Worm (Caenorhabditis elegans) whole organism, L2 larva: ENCODE results near the gene Y43F4A.4.

Experiments
- C34F6.9 ChIP-seq: fragments of 150-350 bp; optimal IDR thresholded peaks from 2 replicates; lab custom pipeline; 2014; ENCODE audit warnings: missing biosample characterization, missing genetic modification characterization
- F13H6.1 ChIP-seq: sonication (generic microtip); optimal IDR thresholded peaks from 2 replicates; lab custom pipeline; 2016; ENCODE audit warnings: missing genetic modification characterization, missing compliant biosample characterization
- Y55F3AM.14 ChIP-seq: fragments of 200-800 bp; sonication (Bioruptor generic); optimal IDR thresholded peaks from 2 replicates; lab custom pipeline; 2018; ENCODE audit warnings: mild to moderate bottlenecking, missing genetic modification characterization, missing compliant biosample characterization
- ZK546.5 ChIP-seq: sonication (generic microtip); optimal IDR thresholded peaks from 2 replicates; lab custom pipeline; 2017; ENCODE audit warnings: missing biosample characterization, missing genetic modification characterization
- aly-2 ChIP-seq: fragments of 150-350 bp; optimal IDR thresholded peaks from 2 replicates; lab custom pipeline; 2014; ENCODE audit warnings: missing biosample characterization, missing genetic modification characterization
- blmp-1 ChIP-seq: sonication (generic microtip); optimal IDR thresholded peaks from 2 replicates; lab custom pipeline; 2017; ENCODE audit warnings: missing genetic modification characterization, mild to moderate bottlenecking, missing compliant biosample characterization, antibody characterized with exemption, moderate library complexity; ENCODE audit not compliant: insufficient read depth
- ceh-16 ChIP-seq: fragments of 150-350 bp; optimal IDR thresholded peaks from 2 replicates; lab custom pipeline; 2014; ENCODE audit warnings: missing biosample characterization, missing genetic modification characterization
- ceh-82 ChIP-seq: fragments of 150-350 bp; optimal IDR thresholded peaks from 2 replicates; lab custom pipeline; 2014; ENCODE audit warnings: missing biosample characterization, missing genetic modification characterization
- dmd-4 ChIP-seq: sonication (generic microtip); optimal IDR thresholded peaks from 2 replicates; lab custom pipeline; 2017; ENCODE audit warnings: missing biosample characterization, missing genetic modification characterization
- egl-27 ChIP-seq: sonication (generic microtip); optimal IDR thresholded peaks from 3 replicates; lab custom pipeline; 2017; ENCODE audit warnings: missing biosample characterization, missing genetic modification reagents, missing genetic modification characterization
- elt-1 ChIP-seq: fragments of 150-350 bp; optimal IDR thresholded peaks from 2 replicates; lab custom pipeline; 2014; ENCODE audit warnings: missing biosample characterization, missing genetic modification characterization
- fos-1 ChIP-seq: fragments of 150-350 bp; optimal IDR thresholded peaks from 2 replicates; lab custom pipeline; 2014; ENCODE audit warnings: missing biosample characterization, missing genetic modification characterization
- gmeb-1 ChIP-seq: fragments of 150-350 bp; optimal IDR thresholded peaks from 2 replicates; lab custom pipeline; 2014; ENCODE audit warnings: missing biosample characterization, missing genetic modification characterization
- lin-11 ChIP-seq: fragments of 150-350 bp; sonication (generic microtip); optimal IDR thresholded peaks from 2 replicates; lab custom pipeline; 2014; ENCODE audit warnings: missing biosample characterization, missing genetic modification characterization, inconsistent platforms, mixed read lengths
- lin-39 ChIP-seq: fragments of 150-350 bp; optimal IDR thresholded peaks from 2 replicates; lab custom pipeline; 2014; ENCODE audit warnings: missing biosample characterization, missing genetic modification reagents, missing genetic modification characterization
- mab-5 ChIP-seq: fragments of 150-350 bp; optimal IDR thresholded peaks from 2 replicates; lab custom pipeline; 2014; ENCODE audit warnings: missing biosample characterization, missing genetic modification characterization
- mdl-1 ChIP-seq, 2 experiments: fragments of 150-350 bp in 1 of 2; sonication (generic microtip) in 1 of 2; optimal IDR thresholded peaks; 2 replicates each; lab custom pipeline; 2017; ENCODE audit warnings: missing biosample characterization in 2 of 2, missing genetic modification characterization in 2 of 2
- nhr-10 ChIP-seq: sonication (generic microtip); optimal IDR thresholded peaks from 2 replicates; lab custom pipeline; 2017; ENCODE audit warnings: missing biosample characterization, missing genetic modification characterization
- nhr-11 ChIP-seq: fragments of 150-350 bp; optimal IDR thresholded peaks from 2 replicates; lab custom pipeline; 2014; ENCODE audit warnings: missing biosample characterization, missing genetic modification characterization
- nhr-12 ChIP-seq: fragments of 150-350 bp; optimal IDR thresholded peaks from 2 replicates; lab custom pipeline; 2014; ENCODE audit warnings: missing biosample characterization, missing genetic modification characterization
- nhr-129 ChIP-seq: fragments of 150-350 bp; optimal IDR thresholded peaks from 2 replicates; lab custom pipeline; 2014; ENCODE audit warnings: missing biosample characterization, missing genetic modification characterization
- nhr-23 ChIP-seq: fragments of 150-350 bp; optimal IDR thresholded peaks from 2 replicates; lab custom pipeline; 2014; ENCODE audit warnings: missing biosample characterization, missing genetic modification reagents, missing genetic modification characterization
- nhr-237 ChIP-seq: fragments of 150-350 bp; optimal IDR thresholded peaks from 2 replicates; lab custom pipeline; 2014; ENCODE audit warnings: missing biosample characterization, missing genetic modification characterization
- nhr-25 ChIP-seq: fragments of 150-350 bp; sonication (generic microtip); optimal IDR thresholded peaks from 3 replicates; lab custom pipeline; 2014; ENCODE audit warnings: missing biosample characterization, missing genetic modification characterization
- sem-4 ChIP-seq: fragments of 150-350 bp; optimal IDR thresholded peaks from 2 replicates; lab custom pipeline; 2014; ENCODE audit warnings: missing biosample characterization, missing genetic modification reagents, missing genetic modification characterization
- unc-39 ChIP-seq: fragments of 150-350 bp; optimal IDR thresholded peaks from 2 replicates; lab custom pipeline; 2014; ENCODE audit warnings: missing biosample characterization, missing genetic modification characterization
- unc-55 ChIP-seq: fragments of 150-350 bp; sonication (generic microtip); optimal IDR thresholded peaks from 3 replicates; lab custom pipeline; 2014; ENCODE audit warnings: missing biosample characterization, missing genetic modification reagents, missing genetic modification characterization
- unc-62 ChIP-seq: fragments of 150-350 bp; optimal IDR thresholded peaks from 2 replicates; lab custom pipeline; 2014; ENCODE audit warnings: missing biosample characterization, missing genetic modification reagents, missing genetic modification characterization
- zag-1 ChIP-seq: fragments of 150-350 bp; optimal IDR thresholded peaks from 2 replicates; lab custom pipeline; 2014; ENCODE audit warnings: missing biosample characterization, missing genetic modification characterization
- ztf-1 ChIP-seq: fragments of 200-800 bp; sonication (Bioruptor generic); conservative IDR thresholded peaks from 2 replicates; pipeline ENCODE4 v1.3.6; 2022; ENCODE audit warnings: missing genetic modification characterization, missing compliant biosample characterization
- ztf-11 ChIP-seq: sonication (generic microtip); optimal IDR thresholded peaks from 2 replicates; lab custom pipeline; 2017; ENCODE audit warnings: missing biosample characterization, missing genetic modification characterization
- ztf-4 ChIP-seq: fragments of 150-350 bp; optimal IDR thresholded peaks from 2 replicates; lab custom pipeline; 2014; ENCODE audit warnings: missing biosample characterization, missing genetic modification characterization

The Y43F4A.4 gene

DNA sequence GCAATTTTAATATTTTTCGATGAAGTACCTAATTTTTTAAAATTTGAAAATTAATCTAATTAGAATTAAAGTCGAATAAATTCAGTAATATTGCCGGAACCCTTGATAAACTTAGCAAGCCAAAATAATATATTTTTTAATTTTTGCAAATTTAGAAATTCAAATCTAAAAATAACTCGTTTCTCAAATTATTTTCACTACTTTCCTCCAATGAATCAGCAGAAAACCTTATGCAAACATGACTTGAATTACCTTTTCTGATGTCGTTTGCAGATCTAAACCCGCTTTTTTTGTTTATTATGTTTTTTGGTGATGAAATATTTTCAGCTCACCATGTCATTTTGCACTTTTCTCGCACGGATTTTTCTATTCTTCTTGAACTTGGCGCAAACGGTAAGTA, 33.0 kb upstream of the Y43F4A.4 start, which contains the start of gene tsp-3:
TSS of gene tsp-3 (plus strand) at position 301 of the 400 bp plus-strand sequence.
- TF ChIP-seq aly-2 (tag; lab: Kevin White, UChicago) = no peak
- TF ChIP-seq ceh-82 (tag; lab: Kevin White, UChicago) = no peak
- TF ChIP-seq C34F6.9 = no peak
- TF ChIP-seq nhr-11 = no peak
- no peak for TF ChIP-seq nhr-10 (tag; lab: Kevin White, UChicago)
- no peak for TF ChIP-seq nhr-237 (tag; lab: Kevin White, UChicago)
- no peak for TF ChIP-seq lin-11
- TF ChIP-seq ceh-16 (tag; lab: Kevin White, UChicago) = no peak
- no peak for TF ChIP-seq nhr-23 (tag; lab: Kevin White, UChicago)
- TF ChIP-seq ZK546.5 = no peak
- TF ChIP-seq lin-39 (tag; lab: Kevin White, UChicago) = no peak
- TF ChIP-seq egl-27 (tag; lab: Kevin White, UChicago) = no peak
- TF ChIP-seq fos-1 (tag; lab: Kevin White, UChicago) = no peak
- no peak for TF ChIP-seq nhr-129
- TF ChIP-seq ztf-1 (GFP tag; lab: Robert Waterston, UW) = no peak
- no peak for TF ChIP-seq mdl-1 (tag; optimal IDR thresholded peaks at IDR 0.05; lab: Kevin White, UChicago)
- TF ChIP-seq unc-39 = no peak

DNA sequence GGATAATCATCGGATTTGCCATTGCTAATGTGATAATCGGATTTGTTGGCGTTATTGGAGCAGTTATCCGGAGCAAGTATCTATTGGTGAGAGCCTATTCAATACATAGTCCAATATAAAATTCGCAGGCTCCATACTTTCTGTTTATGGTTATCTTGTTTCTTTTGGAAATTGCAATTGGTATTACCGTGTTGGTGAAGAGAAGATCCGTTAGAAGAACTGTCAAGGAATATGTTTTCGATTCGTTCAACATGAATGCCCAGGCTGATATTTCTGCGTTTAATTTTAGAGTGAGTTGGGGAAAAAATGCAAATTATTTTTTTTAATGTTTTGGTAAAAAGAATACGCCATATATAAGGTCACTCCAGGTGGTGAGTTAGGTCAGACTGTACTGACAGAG, 32.3 kb upstream of the Y43F4A.4 start:
- TF ChIP-seq egl-27 (tag; lab: Kevin White, UChicago) (no peak), unc-62 (GFP tag; lab: Kevin White, UChicago) (no peak), sem-4 (no peak), fos-1 (tag; lab: Kevin White, UChicago) (no peak), F13H6.1 (tag; lab: Kevin White, UChicago) (no peak), lin-11 (no peak), nhr-12 (tag; lab: Kevin White, UChicago) (no peak), Y55F3AM.14 (GFP tag; lab: Kevin White, UChicago) (no peak), nhr-129 (no peak)

DNA sequence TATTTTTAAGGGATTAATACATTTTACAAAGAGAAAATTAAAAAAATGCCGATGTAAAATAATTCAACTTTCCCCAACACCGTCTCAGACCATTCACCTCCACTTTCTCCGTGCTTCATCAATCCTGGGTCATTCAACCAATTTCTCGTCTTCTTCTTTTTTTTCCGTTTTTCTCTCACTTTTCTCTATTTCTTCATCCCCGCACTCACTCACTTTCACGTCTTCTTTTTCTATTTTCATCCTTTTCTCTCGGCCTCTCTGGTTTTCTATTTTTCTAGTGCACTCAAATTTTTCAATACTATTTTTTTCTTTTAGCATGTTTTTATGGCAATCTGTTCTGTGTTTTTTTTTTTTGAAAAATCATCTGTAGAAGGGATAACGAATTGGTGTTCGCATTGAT, 29.7 kb upstream of the Y43F4A.4 start:
- TF ChIP-seq ceh-16 (tag; lab: Kevin White, UChicago) (no peak), blmp-1 (tag; lab: Kevin White, UChicago) (peak; percentile 58), gmeb-1 (no peak), ZK546.5 (no peak), unc-55 (GFP tag; lab: Kevin White, UChicago) (peak; percentile 66), C34F6.9 (peak; percentile 41), fos-1 (tag; lab: Kevin White, UChicago) (no peak), sem-4 (peak; percentile 29), nhr-237 (tag; lab: Kevin White, UChicago) (no peak)

DNA sequence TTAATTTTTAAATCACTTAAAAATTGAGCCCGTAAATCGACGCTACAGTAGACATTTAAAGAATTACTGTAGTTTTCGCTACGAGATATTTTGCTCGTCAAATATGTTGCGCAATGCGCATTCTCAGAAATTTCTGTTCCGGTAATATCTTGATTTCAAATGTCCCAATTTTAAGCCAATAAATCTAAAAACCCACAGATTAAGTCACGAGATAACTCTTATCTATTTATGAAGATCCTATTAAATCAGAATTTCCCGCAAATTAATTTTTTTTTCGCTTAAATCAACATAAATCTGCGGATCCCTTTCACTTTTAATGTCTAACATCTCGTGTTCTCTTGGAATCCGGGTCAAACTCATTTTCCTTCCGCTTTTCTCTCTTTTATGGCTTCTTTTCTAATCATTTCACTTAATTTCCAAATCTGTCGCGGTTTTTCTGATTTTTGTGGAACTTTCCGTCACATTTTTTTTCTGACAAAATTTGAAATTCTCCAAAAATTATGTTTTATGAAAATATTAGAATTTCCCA, 28.8 kb upstream of the Y43F4A.4 start:
- TF ChIP-seq nhr-11 (no peak), nhr-12 (tag; lab: Kevin White, UChicago) (no peak), ztf-4 (tag; lab: Kevin White, UChicago) (no peak), nhr-129 (no peak), unc-62 (GFP tag; lab: Kevin White, UChicago) (no peak), egl-27 (tag; lab: Kevin White, UChicago) (no peak), blmp-1 (tag; lab: Kevin White, UChicago) (peak; percentile 3), zag-1 (tag; lab: Kevin White, UChicago) (no peak), sem-4 (peak; percentile 72)

DNA sequence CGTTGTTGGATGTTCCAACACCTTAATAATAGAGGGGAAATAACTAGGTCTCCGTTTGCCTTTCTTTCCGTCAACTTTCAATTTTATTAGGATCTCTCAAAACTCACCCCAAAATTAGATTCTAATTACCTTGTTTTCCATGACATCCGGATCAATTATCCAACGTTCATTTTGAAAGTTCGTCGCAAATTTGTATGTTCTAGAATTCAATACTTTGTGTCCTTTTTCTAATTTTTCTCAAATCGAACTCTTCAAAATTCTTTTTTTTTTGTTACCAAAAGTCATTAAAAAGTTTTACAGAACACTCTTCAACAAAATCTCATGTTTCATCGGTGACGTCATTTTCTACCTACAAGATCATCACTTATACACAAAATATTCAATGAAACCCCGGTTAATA, 22.6 kb upstream of the Y43F4A.4 start, which contains the start of gene Y43F4A.1:
TSS of gene Y43F4A.1 (plus strand) at position 301 of the 400 bp plus-strand sequence.
- no peak for TF ChIP-seq unc-55 (GFP tag; lab: Kevin White, UChicago)
- TF ChIP-seq dmd-4 (tag; lab: Kevin White, UChicago) = no peak
- TF ChIP-seq mab-5 (tag; lab: Kevin White, UChicago) = no peak
- no peak for TF ChIP-seq C34F6.9
- TF ChIP-seq blmp-1 (tag; lab: Kevin White, UChicago) = no peak
- no peak for TF ChIP-seq elt-1 (tag; lab: Kevin White, UChicago)
- TF ChIP-seq, all 48 proteins: peak for 0

DNA sequence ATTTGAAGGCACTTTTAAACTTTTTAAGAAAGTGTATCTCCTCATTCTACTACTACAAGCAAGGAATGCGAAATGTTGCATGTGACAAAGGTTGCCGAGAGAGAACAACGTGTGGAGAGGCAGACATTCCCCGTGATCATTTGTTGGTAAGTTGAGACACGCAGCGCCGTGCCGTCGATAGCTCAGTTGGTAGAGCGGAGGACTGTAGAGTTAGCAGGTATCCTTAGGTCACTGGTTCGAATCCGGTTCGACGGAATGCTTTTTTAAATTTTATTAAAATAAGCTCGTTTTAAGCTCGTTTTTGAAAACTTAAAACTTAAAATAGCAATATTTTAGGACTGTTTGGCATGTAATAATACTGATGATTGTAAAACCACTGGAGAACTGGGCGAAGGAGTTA, 21.0 kb upstream of the Y43F4A.4 start:
- TF ChIP-seq ztf-11 (tag; lab: Kevin White, UChicago) (no peak), gmeb-1 (peak; percentile 39), lin-11 (no peak), nhr-25 (tag; lab: Kevin White, UChicago) (peak; percentile 2)
